Worm (Caenorhabditis elegans): Measurements from ENCODE around the gene K08D12.8.
A peak's percentile ranks its signal among the peaks of the same experiment; 100 is the strongest.

The K08D12.8 gene

ce11 chrIV:1709002-1709401 is 17.0 kb upstream of the K08D12.8 start:
- no peak for TF ChIP-seq med-1 (GFP tag; optimal IDR thresholded peaks at IDR 0.05; ENCODE audit: insufficient read depth)
- TF ChIP-seq T22C8.4 (GFP tag; IDR thresholded peaks at IDR 0.05) = no peak
- no peak for TF ChIP-seq ztf-23 (GFP tag; IDR thresholded peaks at IDR 0.05)
- TF ChIP-seq flt-1 (GFP tag; IDR thresholded peaks at IDR 0.05) = no peak
- TF ChIP-seq klf-2 (GFP tag; conservative IDR thresholded peaks at IDR 0.05) = no peak
- no peak for TF ChIP-seq cog-1 (tag; optimal IDR thresholded peaks at IDR 0.05)

- TF ChIP-seq med-1 (GFP tag; optimal IDR thresholded peaks at IDR 0.05; ENCODE audit: insufficient read depth) = no peak
- 0 out of 2 replicates have a peak, but pooled peaks have one; percentile 24 for TF ChIP-seq ztf-23 (GFP tag; IDR thresholded peaks at IDR 0.05)
Measured at ce11 chrIV:1709695-1710315, 16.2 kb upstream of the K08D12.8 start, which contains the start of the genes pbs-1 and K08D12.3. TSS of gene pbs-1 (minus strand) at chrIV:1709745. TSS of gene K08D12.3 (plus strand) at chrIV:1710265.

DNA sequence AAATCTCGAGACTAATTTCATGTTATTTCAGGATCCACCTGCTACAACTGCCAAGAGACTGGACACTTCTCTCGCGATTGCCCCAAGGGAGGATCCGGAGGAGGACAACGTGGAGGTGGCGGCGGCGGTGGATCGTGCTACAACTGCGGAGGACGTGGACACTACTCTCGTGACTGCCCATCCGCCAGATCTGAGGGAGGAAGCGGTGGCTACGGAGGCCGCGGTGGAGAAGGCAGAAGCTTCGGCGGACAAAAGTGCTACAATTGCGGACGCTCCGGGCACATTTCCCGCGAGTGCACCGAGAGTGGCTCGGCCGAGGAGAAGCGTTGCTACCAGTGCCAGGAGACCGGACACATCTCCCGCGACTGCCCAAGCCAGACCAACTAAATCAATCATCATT is 15.5 kb upstream of the K08D12.8 start:
- TF ChIP-seq ztf-23 (GFP tag; IDR thresholded peaks at IDR 0.05) (no peak), med-1 (GFP tag; optimal IDR thresholded peaks at IDR 0.05; ENCODE audit: insufficient read depth) (no peak), flt-1 (GFP tag; IDR thresholded peaks at IDR 0.05) (0 out of 2 replicates have a peak, but pooled peaks have one; percentile 28)

- TF ChIP-seq ztf-23 (GFP tag; IDR thresholded peaks at IDR 0.05) (no peak), cog-1 (tag; optimal IDR thresholded peaks at IDR 0.05) (no peak), tab-1 (GFP tag; IDR thresholded peaks at IDR 0.05) (no peak), T22C8.4 (GFP tag; IDR thresholded peaks at IDR 0.05) (no peak), med-1 (GFP tag; optimal IDR thresholded peaks at IDR 0.05; ENCODE audit: insufficient read depth) (no peak), klf-2 (GFP tag; conservative IDR thresholded peaks at IDR 0.05) (0 out of 2 replicates have a peak, but pooled peaks have one; percentile 26), flt-1 (GFP tag; IDR thresholded peaks at IDR 0.05) (no peak), ztf-29 (GFP tag; IDR thresholded peaks at IDR 0.05) (no peak)
Measured at ce11 chrIV:1711029-1711489, 14.9 kb upstream of the K08D12.8 start, which contains the start of gene rpi-2. TSS of gene rpi-2 (plus strand) at chrIV:1711262.

DNA sequence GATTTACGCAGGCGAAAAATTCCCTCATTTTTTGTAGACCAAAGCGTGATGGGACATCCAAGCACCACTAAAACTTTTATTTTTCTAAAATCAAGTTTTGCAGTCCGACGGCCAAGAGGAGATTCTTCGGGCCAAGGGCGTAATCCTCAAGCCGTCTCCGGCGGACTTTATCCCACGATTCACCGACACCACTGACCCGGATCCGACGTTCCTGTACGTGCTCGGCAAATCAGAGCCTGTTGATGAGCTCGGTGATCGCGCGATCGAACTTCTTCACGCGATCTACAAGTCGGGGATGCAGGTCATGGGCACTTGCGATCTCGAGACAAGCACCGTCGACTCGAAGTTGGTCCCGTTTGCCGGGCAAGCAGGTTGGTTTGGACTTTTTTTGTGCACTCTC is 12.4 kb upstream of the K08D12.8 start:
- TF ChIP-seq klf-2 (GFP tag; conservative IDR thresholded peaks at IDR 0.05) = no peak
- TF ChIP-seq flt-1 (GFP tag; IDR thresholded peaks at IDR 0.05) = no peak
- TF ChIP-seq cog-1 (tag; optimal IDR thresholded peaks at IDR 0.05) = no peak
- no peak for TF ChIP-seq T22C8.4 (GFP tag; IDR thresholded peaks at IDR 0.05)
- TF ChIP-seq tab-1 (GFP tag; IDR thresholded peaks at IDR 0.05) = no peak
- no peak for TF ChIP-seq ztf-29 (GFP tag; IDR thresholded peaks at IDR 0.05)
- TF ChIP-seq ztf-23 (GFP tag; IDR thresholded peaks at IDR 0.05) = no peak

DNA sequence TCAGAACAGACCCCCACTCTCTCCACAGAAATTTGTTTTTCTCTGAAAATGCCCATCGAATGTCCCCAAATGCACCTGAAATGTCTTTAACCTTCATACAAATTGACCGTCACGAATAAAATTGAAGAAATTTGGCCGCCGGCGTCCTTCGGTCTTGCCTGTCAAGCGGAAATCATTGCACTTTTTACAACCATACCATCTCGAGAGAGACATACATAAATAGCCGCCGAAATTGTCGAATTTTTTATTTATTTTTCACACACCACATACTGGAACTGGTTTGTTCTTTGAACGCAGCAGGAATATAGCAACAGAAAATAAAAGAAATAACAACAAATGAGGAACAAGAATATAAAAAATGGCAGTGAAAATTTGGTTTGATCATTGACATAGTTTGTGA is 10.3 kb upstream of the K08D12.8 start:
- no peak for TF ChIP-seq flt-1 (GFP tag; IDR thresholded peaks at IDR 0.05)

DNA sequence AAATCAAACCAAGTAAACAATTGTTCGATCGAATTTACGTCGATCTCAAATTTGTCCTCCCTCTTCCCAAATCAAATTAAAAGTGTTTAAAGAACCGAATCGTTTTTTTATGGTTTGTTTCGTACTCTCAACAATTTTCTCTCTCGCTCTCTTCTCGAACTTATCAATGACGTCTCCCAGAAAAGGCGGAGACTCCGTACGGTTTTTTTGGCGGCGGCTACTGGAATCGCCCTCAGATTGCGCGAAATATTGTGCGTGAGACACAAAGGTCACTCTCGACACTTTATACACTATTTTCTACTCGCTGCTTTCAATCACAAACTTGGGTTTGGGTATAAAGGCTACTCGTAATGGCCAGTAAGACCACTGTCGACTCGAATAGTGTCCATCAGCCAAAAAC is 5.5 kb upstream of the K08D12.8 start, which contains the start of gene epic-2:
TSS of gene epic-2 (plus strand) at position 317 of the 400 bp plus-strand sequence.
- TF ChIP-seq flt-1 (GFP tag; IDR thresholded peaks at IDR 0.05) (no peak), tab-1 (GFP tag; IDR thresholded peaks at IDR 0.05) (no peak), klf-2 (GFP tag; conservative IDR thresholded peaks at IDR 0.05) (no peak), ztf-29 (GFP tag; IDR thresholded peaks at IDR 0.05) (no peak), T22C8.4 (GFP tag; IDR thresholded peaks at IDR 0.05) (no peak), ztf-23 (GFP tag; IDR thresholded peaks at IDR 0.05) (no peak), med-1 (GFP tag; optimal IDR thresholded peaks at IDR 0.05; ENCODE audit: insufficient read depth) (no peak), ref-1 (GFP tag; conservative IDR thresholded peaks at IDR 0.05) (no peak), cog-1 (tag; optimal IDR thresholded peaks at IDR 0.05) (no peak)

ce11 chrIV:1721610-1722009 is 4.4 kb upstream of the K08D12.8 start:
- TF ChIP-seq flt-1 (GFP tag; IDR thresholded peaks at IDR 0.05) (no peak), klf-2 (GFP tag; conservative IDR thresholded peaks at IDR 0.05) (no peak; the same call in 1 of the 2 replicates), ztf-23 (GFP tag; IDR thresholded peaks at IDR 0.05) (no peak), T22C8.4 (GFP tag; IDR thresholded peaks at IDR 0.05) (no peak), tab-1 (GFP tag; IDR thresholded peaks at IDR 0.05) (no peak), ref-1 (GFP tag; conservative IDR thresholded peaks at IDR 0.05) (no peak), ztf-29 (GFP tag; IDR thresholded peaks at IDR 0.05) (no peak), med-1 (GFP tag; optimal IDR thresholded peaks at IDR 0.05; ENCODE audit: insufficient read depth) (no peak), cog-1 (tag; optimal IDR thresholded peaks at IDR 0.05) (no peak)

- TF ChIP-seq klf-2 (GFP tag; conservative IDR thresholded peaks at IDR 0.05) = peak; percentile 54; the same call in 1 of the 2 replicates
- TF ChIP-seq ztf-23 (GFP tag; IDR thresholded peaks at IDR 0.05) = 0 out of 2 replicates have a peak, but pooled peaks have one; percentile 32
Measured at ce11 chrIV:1722463-1722862, 3.5 kb upstream of the K08D12.8 start.

- TF ChIP-seq cog-1 (tag; optimal IDR thresholded peaks at IDR 0.05) = no peak
- TF ChIP-seq klf-2 (GFP tag; conservative IDR thresholded peaks at IDR 0.05) = no peak
- TF ChIP-seq med-1 (GFP tag; optimal IDR thresholded peaks at IDR 0.05; ENCODE audit: insufficient read depth) = no peak
Measured at ce11 chrIV:1722953-1723352, 3.0 kb upstream of the K08D12.8 start.

DNA sequence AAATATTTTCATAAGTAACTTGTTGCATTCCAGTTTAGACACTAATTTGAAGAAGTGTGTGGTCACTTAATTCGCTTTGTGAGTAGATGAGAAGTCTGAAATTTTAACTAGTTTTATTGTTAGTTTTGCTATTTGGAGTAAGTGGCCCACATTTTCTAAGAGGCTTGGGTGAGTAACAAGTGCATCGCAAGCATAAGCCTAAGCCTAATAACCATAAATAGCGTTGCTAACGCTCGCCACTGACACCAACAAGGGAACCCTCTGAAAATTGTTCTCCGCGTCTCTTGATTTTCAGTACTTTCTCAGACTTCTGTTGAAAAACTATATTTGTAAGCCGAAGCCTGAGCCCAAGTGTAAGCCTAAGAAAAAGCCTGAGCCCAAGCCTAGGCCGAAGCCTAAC is 1.7 kb upstream of the K08D12.8 start, which contains the start of gene epic-3:
TSS of gene epic-3 (minus strand) at position 101 of the 400 bp plus-strand sequence.
- TF ChIP-seq ztf-23 (GFP tag; IDR thresholded peaks at IDR 0.05) = no peak
- TF ChIP-seq med-1 (GFP tag; optimal IDR thresholded peaks at IDR 0.05; ENCODE audit: insufficient read depth) = no peak
- no peak for TF ChIP-seq cog-1 (tag; optimal IDR thresholded peaks at IDR 0.05)

Data from whole organism, midembryonic.